Worm (Caenorhabditis elegans) whole organism, early embryonic: ENCODE results near the gene abhd-3.2.

ENCODE experiments used
- F13C5.2 ChIP-seq: sonication (generic microtip); optimal IDR thresholded peaks from 2 replicates; lab custom pipeline; 2017; ENCODE audit warnings: mild to moderate bottlenecking, missing genetic modification characterization, inconsistent platforms, missing compliant biosample characterization
- ama-1 ChIP-seq: fragments of 150-350 bp; optimal IDR thresholded peaks from 2 replicates; lab custom pipeline; 2014
- ceh-36 ChIP-seq: sonication (generic microtip); optimal IDR thresholded peaks from 2 replicates; lab custom pipeline; 2016; ENCODE audit warnings: missing genetic modification characterization, inconsistent platforms, missing compliant biosample characterization
- hmbx-1 ChIP-seq: sonication (generic microtip); optimal IDR thresholded peaks from 2 replicates; lab custom pipeline; 2016; ENCODE audit warnings: mild to moderate bottlenecking, missing genetic modification characterization, missing compliant biosample characterization
- hmg-4 ChIP-seq: fragments of 200-800 bp; sonication (Bioruptor generic); optimal IDR thresholded peaks from 2 replicates; lab custom pipeline; 2018; ENCODE audit warnings: mild to moderate bottlenecking, missing genetic modification characterization, missing compliant biosample characterization
- pes-1 ChIP-seq: fragments of 200-800 bp; sonication (Bioruptor generic); IDR thresholded peaks from 2 replicates; pipeline ENCODE4 v1.3.6; 2022; ENCODE audit warnings: missing genetic modification reagents, missing genetic modification characterization, missing compliant biosample characterization
- scrt-1 ChIP-seq: fragments of 200-800 bp; sonication (Bioruptor generic); IDR thresholded peaks from 2 replicates; pipeline ENCODE4 v1.3.6; 2022; ENCODE audit warnings: missing genetic modification characterization, missing compliant biosample characterization
- tbx-11 ChIP-seq: fragments of 200-800 bp; sonication (Bioruptor generic); IDR thresholded peaks from 2 replicates; pipeline ENCODE4 v1.3.6; 2022; ENCODE audit warnings: missing genetic modification characterization, missing compliant biosample characterization
- tra-4 ChIP-seq: sonication (generic microtip); optimal IDR thresholded peaks from 2 replicates; lab custom pipeline; 2017; ENCODE audit warnings: missing genetic modification characterization, missing compliant biosample characterization

DNA sequence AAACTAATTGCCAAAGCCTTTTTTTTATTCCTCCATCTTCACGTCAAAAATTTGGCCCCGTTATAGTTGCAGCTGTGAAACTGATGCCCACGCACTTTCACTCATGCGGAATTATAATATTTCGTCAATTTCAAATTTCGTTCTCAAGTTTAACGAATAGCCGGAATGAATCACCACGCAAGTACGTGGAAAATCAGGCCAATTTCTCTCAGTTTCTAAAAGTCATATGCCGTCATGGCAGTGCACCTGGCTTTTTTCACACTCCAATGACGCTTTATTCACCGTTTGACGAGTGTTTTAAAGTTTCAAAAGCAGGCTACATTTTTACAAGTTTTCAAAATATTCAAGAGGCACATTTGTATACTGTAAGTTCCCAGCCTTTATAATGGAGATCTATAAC is 29.9 kb downstream of the abhd-3.2 start:
- TF ChIP-seq pes-1 (GFP tag; lab: Robert Waterston, UW) (no peak), ama-1 (lab: Kevin White, UChicago) (no peak), tra-4 (tag; lab: Kevin White, UChicago) (no peak), scrt-1 (GFP tag; lab: Robert Waterston, UW) (no peak), F13C5.2 (tag; lab: Kevin White, UChicago) (no peak), ceh-36 (tag; lab: Kevin White, UChicago) (no peak), hmbx-1 (tag; lab: Kevin White, UChicago) (no peak), hmg-4 (no peak), tbx-11 (GFP tag; lab: Robert Waterston, UW) (no peak)
